Worm (Caenorhabditis elegans) whole organism, late embryonic: ENCODE data around the gene srh-220.
A peak's percentile ranks its signal among the peaks of the same experiment; 100 is the strongest.

ENCODE experiments used
- C08G9.2 ChIP-seq: sonication (generic microtip); optimal IDR thresholded peaks from 2 replicates; lab custom pipeline; 2016; ENCODE audit warnings: mild to moderate bottlenecking, missing genetic modification characterization, moderate library complexity, missing compliant biosample characterization
- ama-1 ChIP-seq: fragments of 150-350 bp; optimal IDR thresholded peaks from 2 replicates; lab custom pipeline; 2014
- ceh-22 ChIP-seq: sonication (generic microtip); optimal IDR thresholded peaks from 2 replicates; lab custom pipeline; 2017; ENCODE audit warnings: missing biosample characterization, missing genetic modification characterization
- ceh-6 ChIP-seq: fragments of 200-800 bp; sonication (Bioruptor generic); optimal IDR thresholded peaks from 2 replicates; lab custom pipeline; 2018; ENCODE audit warnings: mild to moderate bottlenecking, missing genetic modification characterization, missing compliant biosample characterization
- hlh-15 ChIP-seq: sonication (generic microtip); optimal IDR thresholded peaks from 2 replicates; lab custom pipeline; 2016; ENCODE audit warnings: missing genetic modification characterization, missing compliant biosample characterization
- npax-4 ChIP-seq: sonication (generic microtip); optimal IDR thresholded peaks from 2 replicates; lab custom pipeline; 2016; ENCODE audit warnings: missing genetic modification characterization, missing compliant biosample characterization
- zip-5 ChIP-seq: sonication (generic microtip); optimal IDR thresholded peaks from 2 replicates; lab custom pipeline; 2016; ENCODE audit warnings: missing genetic modification characterization, missing compliant biosample characterization

DNA sequence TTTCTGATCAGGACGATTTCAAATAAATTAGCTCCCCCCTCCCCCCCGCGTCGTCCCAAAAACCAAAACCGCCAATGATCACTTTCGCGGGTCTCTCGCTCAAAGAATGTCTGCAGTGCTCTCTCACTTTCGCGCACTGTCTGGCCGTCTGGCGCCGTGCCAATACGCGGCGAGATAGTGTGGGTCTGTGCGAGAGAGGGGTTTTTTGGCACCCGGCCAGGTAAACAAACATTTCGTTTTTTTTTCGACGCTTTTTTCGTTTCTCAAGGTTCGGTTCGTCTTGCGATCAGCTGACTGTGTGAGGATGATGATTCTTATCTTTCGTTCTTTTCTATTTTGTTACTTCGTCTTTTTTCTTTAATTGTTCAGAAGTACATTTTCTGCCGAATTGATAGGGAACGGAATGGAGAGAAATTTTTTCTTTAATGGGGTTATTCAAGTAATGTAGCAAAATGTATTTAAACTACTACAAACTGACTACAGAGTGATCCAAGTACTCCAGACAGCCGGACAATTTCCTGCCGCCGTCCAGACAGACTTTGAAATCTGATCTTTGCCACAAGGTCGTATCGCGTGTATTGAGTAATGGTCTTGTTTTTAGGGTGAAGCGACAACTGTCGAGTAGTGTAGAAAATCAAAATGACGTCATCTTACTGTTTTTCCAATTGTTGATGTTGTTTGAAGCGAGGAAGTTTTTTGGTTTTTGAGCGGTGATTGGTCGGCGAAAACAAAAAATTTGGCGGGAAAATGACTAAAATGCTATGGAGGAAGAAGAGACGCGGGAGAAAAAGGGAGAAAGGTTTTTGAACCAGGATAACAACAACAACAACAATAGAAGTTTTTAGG, 46.6 kb upstream of the srh-220 start:
- TF ChIP-seq hlh-15 (tag; lab: Kevin White, UChicago): no peak
- no peak for TF ChIP-seq ama-1 (lab: Kevin White, UChicago)
- TF ChIP-seq zip-5 (tag; lab: Kevin White, UChicago): no peak
- TF ChIP-seq ceh-6 (GFP tag; lab: Kevin White, UChicago): no peak
- TF ChIP-seq npax-4 (tag; lab: Kevin White, UChicago): no peak
- TF ChIP-seq C08G9.2 (tag; lab: Kevin White, UChicago): peak; percentile 21
- TF ChIP-seq ceh-22 (tag; lab: Kevin White, UChicago): no peak
